Worm (Caenorhabditis elegans) whole organism, L4 larva: Measurements from ENCODE around the gene lnkn-1.

Source experiments
- F10B5.3 ChIP-seq: sonication (generic microtip); optimal IDR thresholded peaks from 2 replicates; lab custom pipeline; 2016; ENCODE audit warnings: mild to moderate bottlenecking, missing genetic modification characterization, missing compliant biosample characterization
- F49E8.2 ChIP-seq: sonication (generic microtip); optimal IDR thresholded peaks from 2 replicates; lab custom pipeline; 2016; ENCODE audit warnings: missing compliant biosample characterization, mild to moderate bottlenecking, missing genetic modification characterization, borderline replicate concordance
- T20F7.1 ChIP-seq: fragments of 200-800 bp; sonication (Bioruptor generic); optimal IDR thresholded peaks from 2 replicates; lab custom pipeline; 2018; ENCODE audit warnings: mild to moderate bottlenecking, missing genetic modification characterization, missing compliant biosample characterization
- T26A8.4 ChIP-seq: fragments of 200-800 bp; sonication (Bioruptor generic); IDR thresholded peaks from 2 replicates; pipeline ENCODE4 v1.3.6; 2022; ENCODE audit warnings: missing genetic modification characterization, missing compliant biosample characterization
- Y105C5A.15 ChIP-seq: fragments of 200-800 bp; sonication (Bioruptor generic); IDR thresholded peaks from 2 replicates; pipeline ENCODE4 v1.3.6; 2022; ENCODE audit warnings: missing genetic modification characterization, missing compliant biosample characterization
- Y48G9A.11 ChIP-seq: fragments of 200-800 bp; sonication (Bioruptor generic); IDR thresholded peaks from 2 replicates; pipeline ENCODE4 v1.3.6; 2022; ENCODE audit warnings: missing genetic modification reagents, missing genetic modification characterization, missing compliant biosample characterization
- Y75B8A.6 ChIP-seq: fragments of 200-800 bp; sonication (Bioruptor generic); IDR thresholded peaks from 2 replicates; pipeline ENCODE4 v1.3.6; 2022; ENCODE audit warnings: missing genetic modification reagents, missing genetic modification characterization, missing compliant biosample characterization
- aha-1 ChIP-seq: fragments of 150-350 bp; peaks from one replicate; lab custom pipeline; 2014; ENCODE audit warnings: missing biosample characterization, missing genetic modification characterization
- ama-1 ChIP-seq: fragments of 150-350 bp; optimal IDR thresholded peaks from 2 replicates; lab custom pipeline; 2014; ENCODE audit warnings: inconsistent platforms, mixed read lengths
- ceh-20 ChIP-seq: fragments of 200-800 bp; sonication (Bioruptor generic); IDR thresholded peaks from 2 replicates; pipeline ENCODE4 v1.3.6; 2022; ENCODE audit warnings: missing genetic modification reagents, missing genetic modification characterization, missing compliant biosample characterization
- ceh-28 ChIP-seq: fragments of 150-350 bp; optimal IDR thresholded peaks from 2 replicates; lab custom pipeline; 2014; ENCODE audit warnings: missing biosample characterization, missing genetic modification reagents, missing genetic modification characterization
- ceh-62 ChIP-seq: sonication (generic microtip); optimal IDR thresholded peaks from 2 replicates; lab custom pipeline; 2017; ENCODE audit warnings: missing biosample characterization, missing genetic modification characterization
- ctbp-1 ChIP-seq: fragments of 200-800 bp; sonication (Bioruptor generic); IDR thresholded peaks from 2 replicates; pipeline ENCODE4 v1.3.6; 2022; ENCODE audit warnings: missing genetic modification reagents, missing genetic modification characterization, missing compliant biosample characterization
- daf-19 ChIP-seq: fragments of 200-800 bp; sonication (Bioruptor generic); conservative IDR thresholded peaks from 2 replicates; pipeline ENCODE4 v1.3.6; 2022; ENCODE audit warnings: missing genetic modification characterization, missing compliant biosample characterization
- dmd-6 ChIP-seq: fragments of 200-800 bp; sonication (Bioruptor generic); IDR thresholded peaks from 2 replicates; pipeline ENCODE4 v1.3.6; 2022; ENCODE audit warnings: missing genetic modification reagents, missing genetic modification characterization, missing compliant biosample characterization
- dmd-8 ChIP-seq: fragments of 200-800 bp; sonication (Bioruptor generic); IDR thresholded peaks from 2 replicates; pipeline ENCODE4 v1.3.6; 2022; ENCODE audit warnings: missing genetic modification characterization, missing compliant biosample characterization
- dpl-1 ChIP-seq: fragments of 150-350 bp; optimal IDR thresholded peaks from 2 replicates; lab custom pipeline; 2014; ENCODE audit warnings: missing biosample characterization, missing genetic modification reagents, missing genetic modification characterization
- duxl-1 ChIP-seq: sonication (generic microtip); optimal IDR thresholded peaks from 2 replicates; lab custom pipeline; 2016; ENCODE audit warnings: mild to moderate bottlenecking, missing genetic modification characterization, moderate library complexity, missing compliant biosample characterization; ENCODE audit not compliant: poor library complexity
- dve-1 ChIP-seq: sonication (generic microtip); optimal IDR thresholded peaks from 2 replicates; lab custom pipeline; 2017; ENCODE audit warnings: antibody characterized with exemption, mild to moderate bottlenecking, missing genetic modification characterization, missing compliant biosample characterization; ENCODE audit not compliant: insufficient read depth
- egl-27 ChIP-seq: sonication (generic microtip); optimal IDR thresholded peaks from 3 replicates; lab custom pipeline; 2017; ENCODE audit warnings: missing biosample characterization, missing genetic modification reagents, missing genetic modification characterization
- egl-43 ChIP-seq: fragments of 200-800 bp; sonication (Bioruptor generic); IDR thresholded peaks from 2 replicates; pipeline ENCODE4 v1.3.6; 2022; ENCODE audit warnings: missing genetic modification reagents, missing genetic modification characterization, missing compliant biosample characterization
- fkh-10 ChIP-seq: fragments of 150-350 bp; optimal IDR thresholded peaks from 2 replicates; lab custom pipeline; 2014; ENCODE audit warnings: missing biosample characterization, missing genetic modification reagents, missing genetic modification characterization
- fos-1 ChIP-seq: fragments of 150-350 bp; optimal IDR thresholded peaks from 2 replicates; lab custom pipeline; 2014; ENCODE audit warnings: missing biosample characterization, missing genetic modification characterization
- jun-1 ChIP-seq: fragments of 150-350 bp; optimal IDR thresholded peaks from 2 replicates; lab custom pipeline; 2014; ENCODE audit warnings: missing biosample characterization, missing genetic modification reagents, missing genetic modification characterization
- lin-1 ChIP-seq: fragments of 200-800 bp; sonication (Bioruptor generic); IDR thresholded peaks from 2 replicates; pipeline ENCODE4 v1.3.6; 2022; ENCODE audit warnings: missing genetic modification reagents, missing genetic modification characterization, missing compliant biosample characterization
- lin-13 ChIP-seq: fragments of 150-350 bp; optimal IDR thresholded peaks from 2 replicates; lab custom pipeline; 2014; ENCODE audit warnings: missing biosample characterization, missing genetic modification reagents, missing genetic modification characterization
- lin-15B ChIP-seq: fragments of 150-350 bp; sonication (generic microtip); optimal IDR thresholded peaks from 3 replicates; lab custom pipeline; 2014; ENCODE audit warnings: missing biosample characterization, missing genetic modification characterization
- lin-29 ChIP-seq: fragments of 200-800 bp; sonication (Bioruptor generic); IDR thresholded peaks from 2 replicates; pipeline ENCODE4 v1.3.6; 2022; ENCODE audit warnings: missing genetic modification reagents, missing genetic modification characterization, missing compliant biosample characterization
- lsy-2 ChIP-seq, 2 experiments: fragments of 150-350 bp in 1 of 2; sonication (generic microtip) in 1 of 2; optimal IDR thresholded peaks; 2 replicates each; lab custom pipeline; 2014 to 2017; ENCODE audit warnings: missing biosample characterization in 2 of 2, missing genetic modification characterization in 2 of 2
- madf-5 ChIP-seq, 2 experiments: fragments of 200-800 bp; sonication (Bioruptor generic); IDR thresholded peaks; 2 replicates each; pipeline ENCODE4 v1.3.6; 2022; ENCODE audit warnings: missing compliant biosample characterization in 2 of 2, missing genetic modification characterization in 2 of 2
- mdt-29 ChIP-seq: fragments of 200-800 bp; sonication (Bioruptor generic); IDR thresholded peaks from 2 replicates; pipeline ENCODE4 v1.3.6; 2022; ENCODE audit warnings: missing genetic modification reagents, missing genetic modification characterization, missing compliant biosample characterization
- mes-2 ChIP-seq: sonication (generic microtip); optimal IDR thresholded peaks from 2 replicates; lab custom pipeline; 2016; ENCODE audit warnings: missing genotype, mild to moderate bottlenecking, missing genetic modification characterization, missing compliant biosample characterization; ENCODE audit not compliant: poor library complexity, severe bottlenecking
- mxl-2 ChIP-seq: fragments of 200-800 bp; sonication (Bioruptor generic); conservative IDR thresholded peaks from 2 replicates; pipeline ENCODE4 v1.3.6; 2022; ENCODE audit warnings: missing genetic modification reagents, missing genetic modification characterization, missing compliant biosample characterization
- nhr-102 ChIP-seq: sonication (generic microtip); optimal IDR thresholded peaks from 2 replicates; lab custom pipeline; 2016; ENCODE audit warnings: mild to moderate bottlenecking, missing genetic modification characterization, moderate library complexity, missing compliant biosample characterization
- nhr-111 ChIP-seq: fragments of 200-800 bp; sonication (Bioruptor generic); optimal IDR thresholded peaks from 2 replicates; lab custom pipeline; 2018; ENCODE audit warnings: mild to moderate bottlenecking, missing genetic modification characterization, missing compliant biosample characterization
- nhr-237 ChIP-seq: sonication (generic microtip); optimal IDR thresholded peaks from 2 replicates; lab custom pipeline; 2017; ENCODE audit warnings: missing biosample characterization, missing genetic modification characterization
- nhr-25 ChIP-seq: sonication (generic microtip); optimal IDR thresholded peaks from 2 replicates; lab custom pipeline; 2017; ENCODE audit warnings: missing genetic modification characterization, mild to moderate bottlenecking, missing compliant biosample characterization, antibody characterized with exemption, moderate library complexity, borderline replicate concordance; ENCODE audit not compliant: insufficient read depth
- nhr-41 ChIP-seq: fragments of 200-800 bp; sonication (Bioruptor generic); IDR thresholded peaks from 2 replicates; pipeline ENCODE4 v1.3.6; 2022; ENCODE audit warnings: missing genetic modification reagents, missing genetic modification characterization, missing compliant biosample characterization
- nhr-42 ChIP-seq: fragments of 200-800 bp; sonication (Bioruptor generic); IDR thresholded peaks from 2 replicates; pipeline ENCODE4 v1.3.6; 2022; ENCODE audit warnings: missing genetic modification characterization, missing compliant biosample characterization
- nhr-48 ChIP-seq: sonication (generic microtip); optimal IDR thresholded peaks from 2 replicates; lab custom pipeline; 2016; ENCODE audit warnings: mild to moderate bottlenecking, missing genetic modification characterization, missing compliant biosample characterization
- nhr-6 ChIP-seq: fragments of 150-350 bp; optimal IDR thresholded peaks from 2 replicates; lab custom pipeline; 2014; ENCODE audit warnings: missing biosample characterization, missing genetic modification characterization
- nhr-76 ChIP-seq: fragments of 150-350 bp; optimal IDR thresholded peaks from 2 replicates; lab custom pipeline; 2014; ENCODE audit warnings: missing biosample characterization, missing genetic modification characterization
- php-3 ChIP-seq: fragments of 200-800 bp; sonication (Bioruptor generic); IDR thresholded peaks from 2 replicates; pipeline ENCODE4 v1.3.6; 2022; ENCODE audit warnings: missing genetic modification reagents, missing genetic modification characterization, missing compliant biosample characterization
- pqm-1 ChIP-seq: sonication (generic microtip); optimal IDR thresholded peaks from 2 replicates; lab custom pipeline; 2017; ENCODE audit warnings: missing biosample characterization, missing genetic modification characterization
- set-16 ChIP-seq: fragments of 200-800 bp; sonication (Bioruptor generic); IDR thresholded peaks from 2 replicates; pipeline ENCODE4 v1.3.6; 2022; ENCODE audit warnings: missing genetic modification reagents, missing genetic modification characterization, missing compliant biosample characterization
- snpc-4 ChIP-seq: fragments of 150-350 bp; optimal IDR thresholded peaks from 2 replicates; lab custom pipeline; 2014; ENCODE audit warnings: missing biosample characterization, missing genetic modification characterization
- tra-1 ChIP-seq: fragments of 200-800 bp; sonication (Bioruptor generic); IDR thresholded peaks from 2 replicates; pipeline ENCODE4 v1.3.6; 2022; ENCODE audit warnings: missing genetic modification reagents, missing genetic modification characterization, missing compliant biosample characterization
- unc-39 ChIP-seq: sonication (generic microtip); optimal IDR thresholded peaks from 2 replicates; lab custom pipeline; 2017; ENCODE audit warnings: missing biosample characterization, missing genetic modification characterization
- unc-62 ChIP-seq, 3 experiments: fragments of 150-350 bp in 1 of 3; sonication (generic microtip); optimal IDR thresholded peaks in 2 of 3; peaks in 1 of 3; 1 replicate in 1 of 3; 2 replicates in 2 of 3; lab custom pipeline; 2014 to 2017; ENCODE audit warnings: missing biosample characterization in 3 of 3, missing genetic modification characterization in 3 of 3, missing genetic modification reagents in 3 of 3, missing genotype in 1 of 3
- vab-7 ChIP-seq: fragments of 200-800 bp; sonication (Bioruptor generic); IDR thresholded peaks from 2 replicates; pipeline ENCODE4 v1.3.6; 2022; ENCODE audit warnings: missing genetic modification reagents, missing genetic modification characterization, missing compliant biosample characterization
- zfp-3 ChIP-seq: fragments of 200-800 bp; sonication (Bioruptor generic); conservative IDR thresholded peaks from 2 replicates; pipeline ENCODE4 v1.3.6; 2022; ENCODE audit warnings: missing genetic modification reagents, missing genetic modification characterization, missing compliant biosample characterization
- ztf-11 ChIP-seq: fragments of 150-350 bp; optimal IDR thresholded peaks from 2 replicates; lab custom pipeline; 2014; ENCODE audit warnings: missing biosample characterization, missing genetic modification characterization

Gene lnkn-1

ce11 chrIII:8899767-8900166 lies 9.7 kb downstream of the lnkn-1 start (continued):
- TF ChIP-seq ceh-28 (tag; lab: Kevin White, UChicago) (no peak), mes-2 (tag; lab: Kevin White, UChicago) (peak; percentile 60), F49E8.2 (peak; percentile 10), nhr-102 (tag; lab: Kevin White, UChicago) (no peak), set-16 (GFP tag; lab: Robert Waterston, UW) (no peak), dmd-6 (GFP tag; lab: Robert Waterston, UW) (no peak), dmd-8 (GFP tag; lab: Robert Waterston, UW) (no peak), lin-29 (no peak), nhr-111 (GFP tag; lab: Kevin White, UChicago) (no peak), tra-1 (GFP tag; lab: Robert Waterston, UW) (no peak), ama-1 (lab: Kevin White, UChicago) (peak; percentile 19), lin-15B (tag; lab: Kevin White, UChicago) (no peak), T20F7.1 (GFP tag; lab: Kevin White, UChicago) (peak; percentile 86), madf-5 (GFP tag; IDR thresholded peaks at IDR 0.05; lab: Robert Waterston, UW) (no peak), lsy-2 (tag; optimal IDR thresholded peaks at IDR 0.05; lab: Kevin White, UChicago) (peak in 1 of 2 experiments; percentile 82), mxl-2 (GFP tag; lab: Robert Waterston, UW) (no peak), egl-27 (tag; lab: Kevin White, UChicago) (no peak), Y48G9A.11 (GFP tag; lab: Robert Waterston, UW) (peak; percentile 76), nhr-41 (GFP tag; lab: Robert Waterston, UW) (no peak), unc-62 (GFP tag; optimal IDR thresholded peaks at IDR 0.05 in 1 of 2; lab: Kevin White, UChicago) (peak in 1 of 2 experiments; percentile 91), unc-62 (tag; optimal IDR thresholded peaks at IDR 0.05; lab: Kevin White, UChicago) (no peak), duxl-1 (tag; lab: Kevin White, UChicago) (no peak), Y105C5A.15 (GFP tag; lab: Robert Waterston, UW) (no peak), lin-1 (GFP tag; lab: Robert Waterston, UW) (no peak), F10B5.3 (no peak), pqm-1 (tag; lab: Kevin White, UChicago) (no peak), nhr-42 (GFP tag; lab: Robert Waterston, UW) (no peak), nhr-6 (no peak), T26A8.4 (GFP tag; lab: Robert Waterston, UW) (no peak), zfp-3 (no peak), ceh-20 (no peak), ctbp-1 (no peak), php-3 (GFP tag; lab: Robert Waterston, UW) (no peak), aha-1 (tag; lab: Kevin White, UChicago) (no peak), snpc-4 (tag; lab: Kevin White, UChicago) (no peak), egl-43 (GFP tag; lab: Robert Waterston, UW) (no peak), nhr-76 (tag; lab: Kevin White, UChicago) (no peak), Y75B8A.6 (no peak), dpl-1 (GFP tag; lab: Kevin White, UChicago) (peak; percentile 53), ztf-11 (no peak), nhr-25 (no peak), unc-39 (tag; lab: Kevin White, UChicago) (no peak), ceh-62 (tag; lab: Kevin White, UChicago) (no peak), mdt-29 (GFP tag; lab: Robert Waterston, UW) (no peak), dve-1 (peak; percentile 6), daf-19 (GFP tag; lab: Robert Waterston, UW) (no peak), jun-1 (tag; lab: Kevin White, UChicago) (no peak), fkh-10 (no peak), vab-7 (no peak), lin-13 (GFP tag; lab: Kevin White, UChicago) (no peak), fos-1 (tag; lab: Kevin White, UChicago) (no peak), nhr-48 (tag; lab: Kevin White, UChicago) (no peak), nhr-237 (tag; lab: Kevin White, UChicago) (no peak)
